Worm (Caenorhabditis elegans): Measurements from ENCODE around the gene F38A5.22.

Gene F38A5.22

DNA sequence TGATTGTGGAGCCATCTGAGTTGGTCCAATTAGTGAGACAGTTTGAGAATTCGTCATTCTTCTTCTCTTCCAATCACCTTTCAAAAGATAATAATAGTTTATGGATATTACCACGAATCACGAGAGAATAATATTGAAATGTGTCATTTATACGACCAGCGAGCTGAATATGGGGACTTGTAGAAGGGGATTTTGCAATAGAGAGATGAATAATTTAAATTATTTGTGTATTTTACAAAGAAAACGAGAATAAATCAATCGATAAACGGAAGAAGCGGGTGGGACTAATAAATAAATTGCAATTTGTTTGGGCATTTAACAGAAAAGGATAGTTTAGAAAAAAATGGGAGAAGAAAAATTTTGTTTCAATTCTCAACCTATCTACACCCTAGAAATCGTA lies 13.1 kb downstream of the F38A5.22 start, which contains the start of gene odr-8:
odr-8 (minus strand) TSS at position 101 of the 400 bp plus-strand sequence.
- TF ChIP-seq hlh-1 (tag; optimal IDR thresholded peaks at IDR 0.05) (no peak), cnd-1 (tag; optimal IDR thresholded peaks at IDR 0.05) (no peak), blmp-1 (tag; optimal IDR thresholded peaks at IDR 0.05) (no peak), nhr-76 (tag; optimal IDR thresholded peaks at IDR 0.05) (no peak), ceh-83 (GFP tag; optimal IDR thresholded peaks at IDR 0.05) (no peak), unc-62 (GFP tag; optimal IDR thresholded peaks at IDR 0.05) (no peak), snpc-4 (tag; optimal IDR thresholded peaks at IDR 0.05) (no peak), nhr-12 (tag; optimal IDR thresholded peaks at IDR 0.05) (no peak), nhr-28 (tag; optimal IDR thresholded peaks at IDR 0.05) (no peak), lin-32 (GFP tag; optimal IDR thresholded peaks at IDR 0.05) (no peak), mls-2 (tag; optimal IDR thresholded peaks at IDR 0.05) (no peak), unc-120 (tag; optimal IDR thresholded peaks at IDR 0.05; ENCODE audit: poor library complexity, severe bottlenecking) (no peak)

DNA sequence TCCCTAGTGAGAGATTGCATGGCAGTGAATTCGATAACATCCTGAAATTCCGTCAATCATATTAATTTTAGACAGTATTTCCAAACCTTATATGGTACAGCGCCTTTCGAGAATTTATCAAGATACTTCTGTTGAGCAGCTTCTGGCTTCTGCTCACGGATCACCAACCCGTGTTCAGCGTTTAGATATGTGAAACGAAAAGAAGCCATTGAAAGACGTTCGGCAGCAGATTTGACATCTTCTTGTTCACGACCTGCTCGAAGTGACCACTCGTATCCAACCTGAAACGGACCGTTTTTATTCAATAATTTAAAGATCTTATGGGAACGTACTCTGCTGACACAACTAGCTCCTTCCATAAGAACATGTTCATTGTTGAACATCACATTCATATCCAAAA lies 14.1 kb downstream of the F38A5.22 start:
- no peak for TF ChIP-seq nhr-28 (tag; optimal IDR thresholded peaks at IDR 0.05)
- no peak for TF ChIP-seq sptf-1 (tag; optimal IDR thresholded peaks at IDR 0.05)
- TF ChIP-seq lin-13 (tag; optimal IDR thresholded peaks at IDR 0.05), result no peak
- no peak for TF ChIP-seq tbx-8 (GFP tag; optimal IDR thresholded peaks at IDR 0.05)
- TF ChIP-seq unc-39 (tag; optimal IDR thresholded peaks at IDR 0.05), result no peak
- no peak for TF ChIP-seq ceh-43 (GFP tag; optimal IDR thresholded peaks at IDR 0.05)
- no peak for TF ChIP-seq sem-2 (GFP tag; optimal IDR thresholded peaks at IDR 0.05)
- no peak for TF ChIP-seq mls-2 (tag; optimal IDR thresholded peaks at IDR 0.05)
- no peak for TF ChIP-seq lsy-2 (tag; optimal IDR thresholded peaks at IDR 0.05)

DNA sequence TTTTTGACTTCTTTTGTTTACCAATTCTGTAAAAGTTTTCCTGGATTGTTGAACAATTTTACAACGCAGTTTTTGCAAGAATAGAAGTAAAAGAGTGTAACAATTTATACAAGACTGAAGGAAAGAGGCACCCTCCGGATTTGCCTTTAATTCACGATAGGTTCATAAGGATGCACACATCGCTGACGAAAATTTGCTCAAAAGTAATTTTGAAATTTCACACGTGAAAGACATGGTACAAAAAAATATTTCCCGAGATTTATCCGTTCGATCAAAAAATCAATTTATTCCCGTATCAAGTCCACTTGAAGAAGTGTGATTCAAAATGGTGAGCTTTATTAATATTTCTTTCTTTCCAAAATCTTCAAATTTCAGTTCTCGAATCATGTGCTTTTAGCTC lies 17.8 kb downstream of the F38A5.22 start, which contains the start of gene C43G2.3:
C43G2.3 (plus strand) TSS at position 301 of the 400 bp plus-strand sequence.
- TF ChIP-seq ceh-83 (GFP tag; optimal IDR thresholded peaks at IDR 0.05) (no peak), lsy-2 (tag; optimal IDR thresholded peaks at IDR 0.05) (no peak), tbx-8 (GFP tag; optimal IDR thresholded peaks at IDR 0.05) (no peak), elt-3 (tag; optimal IDR thresholded peaks at IDR 0.05) (no peak), sptf-1 (tag; optimal IDR thresholded peaks at IDR 0.05) (no peak), mab-5 (tag; optimal IDR thresholded peaks at IDR 0.05) (no peak), ces-1 (GFP tag; optimal IDR thresholded peaks at IDR 0.05) (no peak), pha-4 (tag; optimal IDR thresholded peaks at IDR 0.05) (no peak), ztf-11 (tag; optimal IDR thresholded peaks at IDR 0.05) (no peak), flh-1 (GFP tag; optimal IDR thresholded peaks at IDR 0.05) (no peak), nhr-12 (tag; optimal IDR thresholded peaks at IDR 0.05) (no peak), cnd-1 (tag; optimal IDR thresholded peaks at IDR 0.05) (no peak), mep-1 (tag; optimal IDR thresholded peaks at IDR 0.05) (no peak), unc-39 (tag; optimal IDR thresholded peaks at IDR 0.05) (no peak), sem-2 (GFP tag; optimal IDR thresholded peaks at IDR 0.05) (no peak), lin-32 (GFP tag; optimal IDR thresholded peaks at IDR 0.05) (no peak), nhr-237 (tag; optimal IDR thresholded peaks at IDR 0.05) (no peak)

DNA sequence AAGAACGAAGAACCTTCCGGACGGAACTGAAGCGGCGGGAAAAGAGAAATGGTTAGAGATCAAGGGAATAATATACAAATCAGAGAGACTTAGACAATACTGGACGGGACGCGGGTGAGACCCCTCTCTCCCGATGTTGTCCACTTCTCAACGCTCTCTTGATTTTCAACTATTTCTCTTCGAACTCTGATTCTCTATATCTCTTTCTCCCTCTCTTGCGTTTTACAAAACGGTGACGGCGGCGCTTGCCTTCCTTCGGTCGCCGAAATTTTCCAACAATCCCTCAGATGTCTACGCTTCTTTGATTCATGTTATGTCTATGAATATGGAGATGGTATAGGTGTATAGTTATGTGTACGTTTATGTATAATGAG lies 19.0 kb downstream of the F38A5.22 start:
- TF ChIP-seq mls-2 (tag; optimal IDR thresholded peaks at IDR 0.05) (peak; percentile 44), cnd-1 (tag; optimal IDR thresholded peaks at IDR 0.05) (peak; percentile 34), ceh-39 (tag; optimal IDR thresholded peaks at IDR 0.05) (no peak), nhr-28 (tag; optimal IDR thresholded peaks at IDR 0.05) (no peak), ceh-83 (GFP tag; optimal IDR thresholded peaks at IDR 0.05) (peak; percentile 25), ces-1 (GFP tag; optimal IDR thresholded peaks at IDR 0.05) (no peak), unc-39 (tag; optimal IDR thresholded peaks at IDR 0.05) (no peak), ztf-11 (tag; optimal IDR thresholded peaks at IDR 0.05) (no peak), mep-1 (tag; optimal IDR thresholded peaks at IDR 0.05) (peak; percentile 24), nhr-2 (tag; optimal IDR thresholded peaks at IDR 0.05) (no peak), pha-4 (tag; optimal IDR thresholded peaks at IDR 0.05) (peak; percentile 75), unc-120 (tag; optimal IDR thresholded peaks at IDR 0.05; ENCODE audit: poor library complexity, severe bottlenecking) (peak; percentile 44), drap-1 (GFP tag; optimal IDR thresholded peaks at IDR 0.05) (peak; percentile 6), ham-2 (GFP tag; optimal IDR thresholded peaks at IDR 0.05) (peak; percentile 62), nhr-237 (tag; optimal IDR thresholded peaks at IDR 0.05) (peak; percentile 45), sptf-1 (tag; optimal IDR thresholded peaks at IDR 0.05) (peak; percentile 43), elt-1 (tag; optimal IDR thresholded peaks at IDR 0.05; ENCODE audit: borderline replicate concordance, insufficient read depth) (no peak), unc-62 (GFP tag; optimal IDR thresholded peaks at IDR 0.05) (peak; percentile 57), elt-3 (tag; optimal IDR thresholded peaks at IDR 0.05) (no peak), mab-5 (tag; optimal IDR thresholded peaks at IDR 0.05) (no peak), hlh-1 (tag; optimal IDR thresholded peaks at IDR 0.05) (peak; percentile 27)
